Worm (Caenorhabditis elegans): ENCODE measurements around the gene F59A7.11.

- no peak for TF ChIP-seq dao-5 (tag; optimal IDR thresholded peaks at IDR 0.05)
- no peak for TF ChIP-seq W03F9.2 (tag; optimal IDR thresholded peaks at IDR 0.05)
- no peak for TF ChIP-seq him-1 (tag; optimal IDR thresholded peaks at IDR 0.05)
Measured at ce11 chrV:1966962-1967361, 46.8 kb downstream of the F59A7.11 start.
